Fruit fly (Drosophila melanogaster) whole organism, embryonic: ENCODE measurements around the gene CG11679.

ENCODE experiments used
- Antp ChIP-seq: fragments of 200-800 bp; sonication (Bioruptor generic); optimal IDR thresholded peaks from 3 replicates; lab custom pipeline; 2016; ENCODE audit warnings: missing biosample characterization, missing genetic modification characterization
- Atf6 ChIP-seq: fragments of 200-800 bp; sonication (Bioruptor generic); IDR thresholded peaks from 2 replicates; pipeline ENCODE4 v1.3.6; 2022; ENCODE audit warnings: missing biosample characterization, missing genetic modification characterization
- C15 ChIP-seq: fragments of 200-800 bp; sonication (Bioruptor generic); IDR thresholded peaks from 3 replicates; pipeline ENCODE4 v1.3.6; 2022; ENCODE audit warnings: missing biosample characterization, missing genetic modification characterization
- CG10321 ChIP-seq: fragments of 200-800 bp; sonication (Bioruptor generic); IDR thresholded peaks from 2 replicates; pipeline ENCODE4 v1.3.6; 2022; ENCODE audit warnings: missing biosample characterization, missing genetic modification characterization
- CG10543 ChIP-seq: fragments of 200-800 bp; sonication (Bioruptor generic); optimal IDR thresholded peaks from 3 replicates; lab custom pipeline; 2017; ENCODE audit warnings: missing biosample characterization, mild to moderate bottlenecking, missing genetic modification characterization, moderate library complexity
- CG11695 ChIP-seq: fragments of 200-800 bp; sonication (Bioruptor generic); IDR thresholded peaks from 3 replicates; pipeline ENCODE4 v1.3.6; 2022; ENCODE audit warnings: missing biosample characterization, missing genetic modification characterization
- CG12071 ChIP-seq: fragments of 200-800 bp; sonication (Bioruptor generic); optimal IDR thresholded peaks from 3 replicates; lab custom pipeline; 2018; ENCODE audit warnings: missing biosample characterization, mild to moderate bottlenecking, missing genetic modification characterization
- CG12219 ChIP-seq: fragments of 200-800 bp; sonication (Bioruptor generic); optimal IDR thresholded peaks from 3 replicates; lab custom pipeline; 2018; ENCODE audit warnings: missing biosample characterization, mild to moderate bottlenecking, missing genetic modification characterization
- CG13624 ChIP-seq: fragments of 200-800 bp; sonication (Bioruptor generic); optimal IDR thresholded peaks from 2 replicates; lab custom pipeline; 2016; ENCODE audit warnings: missing biosample characterization, missing genetic modification characterization
- CG14014 ChIP-seq: fragments of 200-800 bp; sonication (Bioruptor generic); IDR thresholded peaks from 2 replicates; pipeline ENCODE4 v1.3.6; 2022; ENCODE audit warnings: missing biosample characterization, missing genetic modification characterization
- CG15011 ChIP-seq: fragments of 200-800 bp; sonication (Bioruptor generic); optimal IDR thresholded peaks from 3 replicates; lab custom pipeline; 2018; ENCODE audit warnings: missing biosample characterization, mild to moderate bottlenecking, missing genetic modification characterization
- CG15269 ChIP-seq: fragments of 200-800 bp; sonication (Bioruptor generic); optimal IDR thresholded peaks from 2 replicates; lab custom pipeline; 2018; ENCODE audit warnings: missing biosample characterization, mild to moderate bottlenecking, missing genetic modification characterization, moderate library complexity
- CG15479 ChIP-seq: fragments of 200-800 bp; sonication (Bioruptor generic); optimal IDR thresholded peaks from 3 replicates; lab custom pipeline; 2019; ENCODE audit warnings: missing biosample characterization, mild to moderate bottlenecking, missing genetic modification characterization, moderate library complexity
- CG1603 ChIP-seq: fragments of 200-800 bp; sonication (Bioruptor generic); optimal IDR thresholded peaks from 2 replicates; lab custom pipeline; 2019; ENCODE audit warnings: missing biosample characterization, mild to moderate bottlenecking, missing genetic modification characterization, moderate library complexity
- CG16815 ChIP-seq: fragments of 200-800 bp; sonication (Bioruptor generic); optimal IDR thresholded peaks from 3 replicates; lab custom pipeline; 2017; ENCODE audit warnings: missing biosample characterization, mild to moderate bottlenecking, missing genetic modification characterization
- CG17912 ChIP-seq: fragments of 200-800 bp; sonication (Bioruptor generic); optimal IDR thresholded peaks from 2 replicates; lab custom pipeline; 2018; ENCODE audit warnings: missing biosample characterization, mild to moderate bottlenecking, missing genetic modification characterization
- CG2875 ChIP-seq: fragments of 200-800 bp; sonication (Bioruptor generic); optimal IDR thresholded peaks from 2 replicates; lab custom pipeline; 2017; ENCODE audit warnings: missing biosample characterization, mild to moderate bottlenecking, missing genetic modification characterization, missing genetic modification reagents
- CG30431 ChIP-seq: fragments of 200-800 bp; sonication (Bioruptor generic); optimal IDR thresholded peaks from 2 replicates; lab custom pipeline; 2017; ENCODE audit warnings: missing biosample characterization, missing genetic modification characterization
- CG3847 ChIP-seq: fragments of 200-800 bp; sonication (Bioruptor generic); IDR thresholded peaks from 2 replicates; pipeline ENCODE4 v1.3.6; 2022; ENCODE audit warnings: missing biosample characterization, missing genetic modification characterization
- CG3995 ChIP-seq: fragments of 200-800 bp; sonication (Bioruptor generic); optimal IDR thresholded peaks from 3 replicates; lab custom pipeline; 2016; ENCODE audit warnings: missing biosample characterization, missing genetic modification characterization
- CG42726 ChIP-seq: fragments of 200-800 bp; sonication (Bioruptor generic); IDR thresholded peaks from 2 replicates; pipeline ENCODE4 v1.3.6; 2022; ENCODE audit warnings: missing biosample characterization, missing genetic modification characterization; ENCODE audit not compliant: partially characterized antibody
- CG4820 ChIP-seq: fragments of 200-800 bp; sonication (Bioruptor generic); optimal IDR thresholded peaks from 3 replicates; lab custom pipeline; 2016; ENCODE audit warnings: missing biosample characterization, missing genetic modification characterization
- CG6854 ChIP-seq: fragments of 200-800 bp; sonication (Bioruptor generic); optimal IDR thresholded peaks from 3 replicates; lab custom pipeline; 2017; ENCODE audit warnings: missing biosample characterization, mild to moderate bottlenecking, missing genetic modification characterization
- CG7357 ChIP-seq: fragments of 200-800 bp; sonication (Bioruptor generic); IDR thresholded peaks from 3 replicates; pipeline ENCODE4 v1.3.6; 2022; ENCODE audit warnings: missing biosample characterization, missing genetic modification characterization
- CG7372 ChIP-seq: fragments of 200-800 bp; sonication (Bioruptor generic); IDR thresholded peaks from 2 replicates; pipeline ENCODE4 v1.3.6; 2022; ENCODE audit warnings: missing biosample characterization, missing genetic modification characterization
- CG8290 ChIP-seq, 3 experiments: fragments of 200-800 bp; sonication (Bioruptor generic); optimal IDR thresholded peaks; 2 replicates each; lab custom pipeline; 2016 to 2019; ENCODE audit warnings: missing biosample characterization in 3 of 3, missing genetic modification characterization in 3 of 3, mild to moderate bottlenecking in 2 of 3, moderate library complexity in 1 of 3
- Dad ChIP-seq: fragments of 200-800 bp; sonication (Bioruptor generic); optimal IDR thresholded peaks from 3 replicates; lab custom pipeline; 2016; ENCODE audit warnings: missing biosample characterization, missing genetic modification characterization
- Dfd ChIP-seq, 2 experiments: fragments of >200 bp; optimal IDR thresholded peaks; 2 replicates each; lab custom pipeline; 2017; ENCODE audit warnings: missing biosample characterization in 2 of 2, missing genetic modification characterization in 2 of 2
- Hand ChIP-seq: fragments of 200-800 bp; sonication (Bioruptor generic); optimal IDR thresholded peaks from 2 replicates; lab custom pipeline; 2017; ENCODE audit warnings: mild to moderate bottlenecking, missing biosample characterization, missing genetic modification reagents, missing genetic modification characterization
- Hmx ChIP-seq: fragments of 200-800 bp; sonication (Bioruptor generic); optimal IDR thresholded peaks from 2 replicates; lab custom pipeline; 2016; ENCODE audit warnings: missing biosample characterization, missing genetic modification characterization
- Poxn ChIP-seq: fragments of 200-800 bp; sonication (Bioruptor generic); IDR thresholded peaks from 2 replicates; pipeline ENCODE4 v1.3.6; 2022; ENCODE audit warnings: missing biosample characterization, missing genetic modification characterization
- Spps ChIP-seq: fragments of 200-800 bp; sonication (Bioruptor generic); optimal IDR thresholded peaks from 2 replicates; lab custom pipeline; 2018; ENCODE audit warnings: missing biosample characterization, mild to moderate bottlenecking, missing genetic modification characterization
- ase ChIP-seq: fragments of 200-800 bp; sonication (Bioruptor generic); IDR thresholded peaks from 3 replicates; pipeline ENCODE4 v1.3.6; 2022; ENCODE audit warnings: missing biosample characterization, missing genetic modification characterization
- crp ChIP-seq, 2 experiments: fragments of 200-800 bp; sonication (Bioruptor generic); optimal IDR thresholded peaks; 2 replicates in 1 of 2; 3 replicates in 1 of 2; lab custom pipeline; 2017; ENCODE audit warnings: missing biosample characterization in 2 of 2, missing genetic modification characterization in 2 of 2, mild to moderate bottlenecking in 1 of 2, moderate library complexity in 1 of 2
- dati ChIP-seq: fragments of 200-800 bp; sonication (Bioruptor generic); IDR thresholded peaks from 2 replicates; pipeline ENCODE4 v1.3.6; 2022; ENCODE audit warnings: missing biosample characterization, missing genetic modification characterization
- emc ChIP-seq: fragments of 200-800 bp; sonication (Bioruptor generic); optimal IDR thresholded peaks from 2 replicates; lab custom pipeline; 2016; ENCODE audit warnings: missing biosample characterization, missing genetic modification characterization
- ftz-f1 ChIP-seq: fragments of 200-800 bp; sonication (Bioruptor generic); optimal IDR thresholded peaks from 2 replicates; lab custom pipeline; 2016; ENCODE audit warnings: missing biosample characterization, missing genetic modification characterization
- gce ChIP-seq: fragments of 200-800 bp; sonication (Bioruptor generic); IDR thresholded peaks from 3 replicates; pipeline ENCODE4 v1.3.6; 2022; ENCODE audit warnings: missing biosample characterization, missing genetic modification characterization
- grau ChIP-seq: fragments of 200-800 bp; optimal IDR thresholded peaks from 3 replicates; lab custom pipeline; 2019; ENCODE audit warnings: missing biosample characterization, mild to moderate bottlenecking, missing genetic modification characterization, moderate library complexity
- her ChIP-seq: fragments of 200-800 bp; sonication (Bioruptor generic); optimal IDR thresholded peaks from 2 replicates; lab custom pipeline; 2016; ENCODE audit warnings: missing biosample characterization, missing genetic modification characterization
- lab ChIP-seq: fragments of 200-800 bp; sonication (Bioruptor generic); optimal IDR thresholded peaks from 3 replicates; lab custom pipeline; 2017; ENCODE audit warnings: missing biosample characterization, missing genetic modification characterization, mild to moderate bottlenecking, moderate library complexity, missing genetic modification reagents
- lmd ChIP-seq: fragments of 200-800 bp; sonication (Bioruptor generic); IDR thresholded peaks from 2 replicates; pipeline ENCODE4 v1.3.6; 2022; ENCODE audit warnings: missing biosample characterization, missing genetic modification characterization
- maf-S ChIP-seq: fragments of 200-800 bp; sonication (Bioruptor generic); optimal IDR thresholded peaks from 2 replicates; lab custom pipeline; 2016; ENCODE audit warnings: missing biosample characterization, missing genetic modification characterization
- prd ChIP-seq, 3 experiments: fragments of >200 bp in 2 of 3; fragments of 200-800 bp in 1 of 3; sonication (Bioruptor generic) in 1 of 3; optimal IDR thresholded peaks in 2 of 3; IDR thresholded peaks in 1 of 3; 2 replicates in 2 of 3; 3 replicates in 1 of 3; pipeline versions ENCODE4 v1.3.6 to Lab custom; 2017 to 2022; ENCODE audit warnings: missing biosample characterization in 1 of 3, missing genetic modification characterization in 1 of 3
- sc ChIP-seq, 3 experiments: fragments of >200 bp in 2 of 3; fragments of 200-800 bp in 1 of 3; sonication (Bioruptor generic) in 1 of 3; optimal IDR thresholded peaks; 2 replicates in 2 of 3; 3 replicates in 1 of 3; lab custom pipeline; 2017; ENCODE audit warnings: mild to moderate bottlenecking in 1 of 3, missing biosample characterization in 1 of 3, missing genetic modification characterization in 1 of 3, missing genetic modification reagents in 1 of 3
- sd ChIP-seq: fragments of 200-800 bp; sonication (Bioruptor generic); optimal IDR thresholded peaks from 3 replicates; lab custom pipeline; 2018; ENCODE audit warnings: missing biosample characterization, mild to moderate bottlenecking, missing genetic modification characterization, moderate library complexity
- sr ChIP-seq: fragments of 200-800 bp; sonication (Bioruptor generic); IDR thresholded peaks from 3 replicates; pipeline ENCODE4 v1.3.6; 2022; ENCODE audit warnings: missing biosample characterization, missing genetic modification characterization
- tgo ChIP-seq: fragments of 200-800 bp; sonication (Bioruptor generic); IDR thresholded peaks from 3 replicates; pipeline ENCODE4 v1.3.6; 2022; ENCODE audit warnings: missing biosample characterization, missing genetic modification characterization
- zf30C ChIP-seq: fragments of 200-800 bp; sonication (Bioruptor generic); optimal IDR thresholded peaks from 3 replicates; lab custom pipeline; 2018; ENCODE audit warnings: missing biosample characterization, mild to moderate bottlenecking, missing genetic modification characterization

Gene CG11679

dm6 chrX:15745905-15746681, 7.3 kb upstream of the CG11679 start, which contains the start of the genes CG8944 and CCT6 (continued):
- TF ChIP-seq lab (GFP tag; lab: Kevin White, UChicago) (no peak), Hmx (no peak), CG13624 (no peak), zf30C (GFP tag; lab: Kevin White, UChicago) (no peak), Atf6 (GFP tag; lab: Robert Waterston, UW) (no peak), CG14014 (GFP tag; lab: Robert Waterston, UW) (no peak), crp (GFP tag; optimal IDR thresholded peaks at IDR 0.05; lab: Kevin White, UChicago) (peak in 1 of 2 experiments; percentile 32), sr (GFP tag; lab: Robert Waterston, UW) (no peak), gce (GFP tag; lab: Robert Waterston, UW) (no peak), emc (no peak), CG17912 (no peak), CG30431 (no peak), CG6854 (GFP tag; lab: Kevin White, UChicago) (no peak), CG7372 (GFP tag; lab: Robert Waterston, UW) (no peak; the same call in 1 of the 2 replicates), Dfd (GFP tag; optimal IDR thresholded peaks at IDR 0.05; lab: Kevin White, UChicago) (no peak), Dad (GFP tag; lab: Kevin White, UChicago) (no peak), ftz-f1 (GFP tag; lab: Kevin White, UChicago) (no peak), dati (GFP tag; lab: Robert Waterston, UW) (no peak), CG10543 (GFP tag; lab: Kevin White, UChicago) (no peak), Poxn (no peak), CG16815 (GFP tag; lab: Kevin White, UChicago) (no peak), lmd (GFP tag; lab: Robert Waterston, UW) (no peak), CG15011 (GFP tag; lab: Kevin White, UChicago) (no peak), ase (no peak), CG2875 (GFP tag; lab: Kevin White, UChicago) (no peak), sc (optimal IDR thresholded peaks at IDR 0.05; lab: Kevin White, UChicago) (no peak), sc (GFP tag; optimal IDR thresholded peaks at IDR 0.05; lab: Kevin White, UChicago) (no peak), maf-S (GFP tag; lab: Kevin White, UChicago) (no peak), Spps (no peak), CG1603 (tag; lab: Kevin White, UChicago) (peak; percentile 20), Antp (GFP tag; lab: Kevin White, UChicago) (no peak), CG8290 (GFP tag; optimal IDR thresholded peaks at IDR 0.05; lab: Kevin White, UChicago) (no peak), CG8290 (tag; optimal IDR thresholded peaks at IDR 0.05; lab: Kevin White, UChicago) (no peak), Hand (GFP tag; lab: Kevin White, UChicago) (no peak), CG10321 (GFP tag; lab: Robert Waterston, UW) (no peak), CG3995 (GFP tag; lab: Kevin White, UChicago) (peak; percentile 91), grau (tag; lab: Kevin White, UChicago) (peak; percentile 1), CG15269 (no peak), prd (optimal IDR thresholded peaks at IDR 0.05; lab: Kevin White, UChicago) (no peak), prd (GFP tag; IDR thresholded peaks at IDR 0.05; lab: Robert Waterston, UW) (no peak; the same call in 2 of the 3 replicates), CG11695 (GFP tag; lab: Robert Waterston, UW) (no peak), CG12219 (GFP tag; lab: Kevin White, UChicago) (no peak), CG42726 (GFP tag; lab: Robert Waterston, UW) (no peak), her (GFP tag; lab: Kevin White, UChicago) (no peak), CG7357 (no peak), sd (tag; lab: Kevin White, UChicago) (no peak), CG12071 (GFP tag; lab: Kevin White, UChicago) (no peak), tgo (GFP tag; lab: Robert Waterston, UW) (no peak), CG15479 (no peak), CG4820 (GFP tag; lab: Kevin White, UChicago) (no peak), CG3847 (GFP tag; lab: Robert Waterston, UW) (0 out of 2 replicates have a peak, but pooled peaks have one; percentile 4), C15 (GFP tag; lab: Robert Waterston, UW) (no peak)
